Worm (Caenorhabditis elegans) whole organism, L4 larva: Measurements from ENCODE around the gene F43E12.1.

Source experiments
- D1046.2 ChIP-seq: fragments of 200-800 bp; sonication (Bioruptor generic); IDR thresholded peaks from 2 replicates; pipeline ENCODE4 v1.3.6; 2022; ENCODE audit warnings: missing genetic modification characterization, missing compliant biosample characterization
- F37D6.2 ChIP-seq: sonication (generic microtip); optimal IDR thresholded peaks from 2 replicates; lab custom pipeline; 2016; ENCODE audit warnings: mild to moderate bottlenecking, missing genetic modification characterization, missing compliant biosample characterization
- R02D3.7 ChIP-seq: fragments of 150-350 bp; sonication (generic microtip); optimal IDR thresholded peaks from 3 replicates; lab custom pipeline; 2014; ENCODE audit warnings: missing biosample characterization, missing genetic modification characterization
- T26A8.4 ChIP-seq: fragments of 200-800 bp; sonication (Bioruptor generic); IDR thresholded peaks from 2 replicates; pipeline ENCODE4 v1.3.6; 2022; ENCODE audit warnings: missing genetic modification characterization, missing compliant biosample characterization
- aha-1 ChIP-seq: fragments of 150-350 bp; peaks from one replicate; lab custom pipeline; 2014; ENCODE audit warnings: missing biosample characterization, missing genetic modification characterization
- ceh-44 ChIP-seq: fragments of 200-800 bp; sonication (Bioruptor generic); IDR thresholded peaks from 2 replicates; pipeline ENCODE4 v1.3.6; 2022; ENCODE audit warnings: missing genetic modification reagents, missing genetic modification characterization, missing compliant biosample characterization
- ceh-62 ChIP-seq: sonication (generic microtip); optimal IDR thresholded peaks from 2 replicates; lab custom pipeline; 2017; ENCODE audit warnings: missing biosample characterization, missing genetic modification characterization
- ctbp-1 ChIP-seq: fragments of 200-800 bp; sonication (Bioruptor generic); IDR thresholded peaks from 2 replicates; pipeline ENCODE4 v1.3.6; 2022; ENCODE audit warnings: missing genetic modification reagents, missing genetic modification characterization, missing compliant biosample characterization
- daf-19 ChIP-seq: fragments of 200-800 bp; sonication (Bioruptor generic); conservative IDR thresholded peaks from 2 replicates; pipeline ENCODE4 v1.3.6; 2022; ENCODE audit warnings: missing genetic modification characterization, missing compliant biosample characterization
- dmd-8 ChIP-seq: fragments of 200-800 bp; sonication (Bioruptor generic); IDR thresholded peaks from 2 replicates; pipeline ENCODE4 v1.3.6; 2022; ENCODE audit warnings: missing genetic modification characterization, missing compliant biosample characterization
- dmd-9 ChIP-seq: fragments of 200-800 bp; sonication (Bioruptor generic); IDR thresholded peaks from 2 replicates; pipeline ENCODE4 v1.3.6; 2022; ENCODE audit warnings: missing genetic modification reagents, missing genetic modification characterization, missing compliant biosample characterization
- dpl-1 ChIP-seq: fragments of 150-350 bp; optimal IDR thresholded peaks from 2 replicates; lab custom pipeline; 2014; ENCODE audit warnings: missing biosample characterization, missing genetic modification reagents, missing genetic modification characterization
- duxl-1 ChIP-seq: sonication (generic microtip); optimal IDR thresholded peaks from 2 replicates; lab custom pipeline; 2016; ENCODE audit warnings: mild to moderate bottlenecking, missing genetic modification characterization, moderate library complexity, missing compliant biosample characterization; ENCODE audit not compliant: poor library complexity
- egl-43 ChIP-seq: fragments of 200-800 bp; sonication (Bioruptor generic); IDR thresholded peaks from 2 replicates; pipeline ENCODE4 v1.3.6; 2022; ENCODE audit warnings: missing genetic modification reagents, missing genetic modification characterization, missing compliant biosample characterization
- gei-8 ChIP-seq: fragments of 200-800 bp; sonication (Bioruptor generic); optimal IDR thresholded peaks from 2 replicates; lab custom pipeline; 2018; ENCODE audit warnings: mild to moderate bottlenecking, missing genetic modification characterization, missing compliant biosample characterization
- hlh-11 ChIP-seq: fragments of 200-800 bp; sonication (Bioruptor generic); optimal IDR thresholded peaks from 2 replicates; lab custom pipeline; 2018; ENCODE audit warnings: mild to moderate bottlenecking, missing genetic modification characterization, missing compliant biosample characterization
- hlh-30 ChIP-seq: sonication (generic microtip); optimal IDR thresholded peaks from 2 replicates; lab custom pipeline; 2017; ENCODE audit warnings: antibody characterized with exemption, mild to moderate bottlenecking, missing genetic modification characterization, missing compliant biosample characterization; ENCODE audit not compliant: insufficient read depth
- lim-7 ChIP-seq: fragments of 200-800 bp; sonication (Bioruptor generic); IDR thresholded peaks from 2 replicates; pipeline ENCODE4 v1.3.6; 2022; ENCODE audit warnings: missing genetic modification characterization, missing compliant biosample characterization
- lin-29 ChIP-seq: fragments of 200-800 bp; sonication (Bioruptor generic); IDR thresholded peaks from 2 replicates; pipeline ENCODE4 v1.3.6; 2022; ENCODE audit warnings: missing genetic modification reagents, missing genetic modification characterization, missing compliant biosample characterization
- lir-3 ChIP-seq: sonication (generic microtip); optimal IDR thresholded peaks from 2 replicates; lab custom pipeline; 2016; ENCODE audit warnings: mild to moderate bottlenecking, missing genetic modification characterization, missing compliant biosample characterization
- mep-1 ChIP-seq: fragments of 150-350 bp; sonication (generic microtip); optimal IDR thresholded peaks from 3 replicates; lab custom pipeline; 2014; ENCODE audit warnings: missing biosample characterization, missing genetic modification characterization
- nhr-25 ChIP-seq: sonication (generic microtip); optimal IDR thresholded peaks from 2 replicates; lab custom pipeline; 2017; ENCODE audit warnings: missing genetic modification characterization, mild to moderate bottlenecking, missing compliant biosample characterization, antibody characterized with exemption, moderate library complexity, borderline replicate concordance; ENCODE audit not compliant: insufficient read depth
- nhr-41 ChIP-seq: fragments of 200-800 bp; sonication (Bioruptor generic); IDR thresholded peaks from 2 replicates; pipeline ENCODE4 v1.3.6; 2022; ENCODE audit warnings: missing genetic modification reagents, missing genetic modification characterization, missing compliant biosample characterization
- nhr-76 ChIP-seq: fragments of 150-350 bp; optimal IDR thresholded peaks from 2 replicates; lab custom pipeline; 2014; ENCODE audit warnings: missing biosample characterization, missing genetic modification characterization
- pqm-1 ChIP-seq: sonication (generic microtip); optimal IDR thresholded peaks from 2 replicates; lab custom pipeline; 2017; ENCODE audit warnings: missing biosample characterization, missing genetic modification characterization
- rbr-2 ChIP-seq: sonication (generic microtip); optimal IDR thresholded peaks from 2 replicates; lab custom pipeline; 2016; ENCODE audit warnings: missing genotype, missing genetic modification characterization, missing compliant biosample characterization
- saeg-2 ChIP-seq: fragments of 200-800 bp; sonication (Bioruptor generic); IDR thresholded peaks from 2 replicates; pipeline ENCODE4 v1.3.6; 2022; ENCODE audit warnings: missing genetic modification reagents, missing genetic modification characterization, missing compliant biosample characterization
- set-16 ChIP-seq: fragments of 200-800 bp; sonication (Bioruptor generic); IDR thresholded peaks from 2 replicates; pipeline ENCODE4 v1.3.6; 2022; ENCODE audit warnings: missing genetic modification reagents, missing genetic modification characterization, missing compliant biosample characterization
- snpc-1.2 ChIP-seq: fragments of 200-800 bp; sonication (Bioruptor generic); IDR thresholded peaks from 2 replicates; pipeline ENCODE4 v1.3.6; 2022; ENCODE audit warnings: missing genetic modification reagents, missing genetic modification characterization, missing compliant biosample characterization
- unc-130 ChIP-seq: sonication (generic microtip); optimal IDR thresholded peaks from 2 replicates; lab custom pipeline; 2016; ENCODE audit warnings: missing genetic modification reagents, missing genetic modification characterization, missing compliant biosample characterization
- unc-62 ChIP-seq, 3 experiments: fragments of 150-350 bp in 1 of 3; sonication (generic microtip); optimal IDR thresholded peaks in 2 of 3; peaks in 1 of 3; 1 replicate in 1 of 3; 2 replicates in 2 of 3; lab custom pipeline; 2014 to 2017; ENCODE audit warnings: missing biosample characterization in 3 of 3, missing genetic modification characterization in 3 of 3, missing genetic modification reagents in 3 of 3, missing genotype in 1 of 3
- zag-1 ChIP-seq: fragments of 150-350 bp; optimal IDR thresholded peaks from 2 replicates; lab custom pipeline; 2014; ENCODE audit warnings: missing biosample characterization, missing genetic modification characterization
- zfp-3 ChIP-seq: fragments of 200-800 bp; sonication (Bioruptor generic); conservative IDR thresholded peaks from 2 replicates; pipeline ENCODE4 v1.3.6; 2022; ENCODE audit warnings: missing genetic modification reagents, missing genetic modification characterization, missing compliant biosample characterization
- zip-11 ChIP-seq: fragments of 200-800 bp; sonication (Bioruptor generic); IDR thresholded peaks from 2 replicates; pipeline ENCODE4 v1.3.6; 2022; ENCODE audit warnings: missing genetic modification characterization, missing compliant biosample characterization
- ztf-11 ChIP-seq: fragments of 150-350 bp; optimal IDR thresholded peaks from 2 replicates; lab custom pipeline; 2014; ENCODE audit warnings: missing biosample characterization, missing genetic modification characterization

Gene F43E12.1

DNA sequence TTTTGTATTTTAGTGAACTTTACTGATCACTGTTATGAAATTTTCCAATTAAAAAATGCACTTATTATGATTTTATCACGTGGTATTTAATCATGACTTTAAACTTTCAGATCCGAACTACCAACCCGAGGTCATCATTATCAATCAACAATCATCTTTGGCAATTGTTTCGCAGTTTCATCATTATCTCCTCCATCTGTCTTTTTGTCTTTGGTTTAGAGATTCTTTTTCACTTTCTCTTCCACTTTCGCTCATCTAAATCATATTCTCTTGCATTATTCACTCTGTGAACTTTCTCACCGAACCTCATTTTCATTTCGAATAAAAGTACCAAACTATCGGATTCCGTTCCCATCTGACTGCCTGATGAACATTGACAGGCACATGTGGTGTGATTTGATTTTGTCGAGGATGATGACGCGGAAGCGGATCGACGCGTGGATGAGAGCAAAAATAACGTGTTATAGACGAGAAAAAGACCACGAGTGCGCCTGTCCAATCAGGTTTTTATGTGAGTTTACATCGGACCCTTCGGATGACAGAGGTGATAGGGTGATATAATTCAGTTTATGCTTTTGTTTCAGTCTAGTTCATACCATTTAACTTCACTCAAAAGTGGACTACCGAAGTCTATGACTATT, 33.1 kb downstream of the F43E12.1 start (continued):
- no peak for TF ChIP-seq saeg-2 (GFP tag; lab: Robert Waterston, UW)
- TF ChIP-seq dmd-8 = no peak
- TF ChIP-seq daf-19 (GFP tag; lab: Robert Waterston, UW) = no peak
- peak; percentile 44 for TF ChIP-seq hlh-11 (tag; lab: Kevin White, UChicago)
- no peak for TF ChIP-seq lin-29 (GFP tag; lab: Robert Waterston, UW)
- TF ChIP-seq mep-1 (tag; lab: Kevin White, UChicago) = no peak
- TF ChIP-seq pqm-1 (tag; lab: Kevin White, UChicago) = no peak

DNA sequence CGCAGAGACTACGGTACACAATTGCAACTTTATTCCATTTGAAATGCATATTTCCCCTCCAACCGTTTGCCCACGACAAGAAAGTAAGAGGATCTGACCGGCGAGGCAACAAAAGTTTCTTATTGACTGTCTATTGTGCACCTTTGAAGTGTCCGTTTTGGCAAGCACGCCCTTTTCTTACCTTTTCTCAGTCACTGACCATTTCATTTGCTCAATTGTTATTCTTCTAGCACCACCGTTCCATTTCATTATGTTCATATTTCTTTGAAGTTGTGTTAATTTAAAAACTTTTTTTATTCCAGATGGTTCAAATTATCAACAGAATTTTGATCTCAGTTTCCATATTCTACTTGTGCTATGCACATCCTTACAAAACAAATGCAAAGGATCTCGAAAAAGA, 34.0 kb downstream of the F43E12.1 start, which contains the start of gene spp-22:
Gene spp-22 (plus strand): TSS at position 301 of the 400 bp plus-strand sequence.
- no peak for TF ChIP-seq zfp-3 (GFP tag; lab: Robert Waterston, UW)
- TF ChIP-seq ceh-62 (tag; lab: Kevin White, UChicago) = no peak
- TF ChIP-seq unc-62 (GFP tag; optimal IDR thresholded peaks at IDR 0.05 in 1 of 2; lab: Kevin White, UChicago) = no peak
- no peak for TF ChIP-seq unc-62 (tag; optimal IDR thresholded peaks at IDR 0.05; lab: Kevin White, UChicago)
- TF ChIP-seq zip-11 (GFP tag; lab: Robert Waterston, UW) = no peak
- no peak for TF ChIP-seq lir-3 (tag; lab: Kevin White, UChicago)
- no peak for TF ChIP-seq zag-1 (tag; lab: Kevin White, UChicago)
- TF ChIP-seq gei-8 (GFP tag; lab: Kevin White, UChicago) = no peak
- no peak for TF ChIP-seq nhr-41 (GFP tag; lab: Robert Waterston, UW)
- no peak for TF ChIP-seq ztf-11
- TF ChIP-seq R02D3.7 (tag; lab: Kevin White, UChicago) = no peak
- no peak for TF ChIP-seq nhr-76 (tag; lab: Kevin White, UChicago)
- no peak for TF ChIP-seq ceh-44 (GFP tag; lab: Robert Waterston, UW)
- TF ChIP-seq dpl-1 = no peak
- no peak for TF ChIP-seq rbr-2 (tag; lab: Kevin White, UChicago)
- no peak for TF ChIP-seq T26A8.4 (GFP tag; lab: Robert Waterston, UW)

DNA sequence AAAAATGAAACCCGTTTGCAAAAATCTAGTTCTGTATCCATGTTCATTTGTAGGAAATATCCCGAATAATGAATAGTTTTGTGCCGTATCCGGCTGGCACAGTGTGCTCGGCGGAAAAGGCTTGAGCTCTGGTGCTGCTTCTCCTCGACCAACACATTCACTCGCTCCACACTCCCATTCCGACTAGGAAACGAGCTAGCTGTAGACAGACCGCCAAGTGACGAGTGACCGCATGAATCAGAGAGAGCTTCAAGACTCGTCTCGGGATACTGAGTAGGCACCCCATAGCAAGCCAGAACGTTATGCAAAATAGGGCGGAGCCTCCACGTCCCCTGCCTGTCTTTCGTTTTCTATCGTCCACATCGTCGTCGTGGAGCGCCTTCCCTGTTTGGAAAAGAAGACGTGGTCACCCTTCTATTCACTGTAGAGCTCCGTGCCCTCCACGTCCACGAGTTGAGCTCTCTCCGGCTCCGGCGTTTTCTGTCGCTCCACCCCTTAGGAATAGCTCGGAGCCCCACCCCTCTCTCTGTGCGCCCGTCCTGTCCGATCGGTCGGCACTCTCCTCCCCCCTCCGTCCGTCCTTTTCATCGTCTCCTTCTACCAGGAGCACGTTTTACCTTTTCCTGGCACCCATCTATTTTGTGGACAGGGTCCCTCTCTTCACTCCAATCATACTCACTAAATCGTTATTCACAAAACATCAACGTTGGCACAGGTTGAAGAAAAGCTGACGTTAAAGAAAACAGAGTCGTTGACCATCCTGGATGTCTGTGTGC, 40.5 kb downstream of the F43E12.1 start, which contains the start of gene syd-9:
Gene syd-9 (plus strand): TSS at position 394 of the 776 bp plus-strand sequence.
- TF ChIP-seq lim-7 (GFP tag; lab: Robert Waterston, UW) = 0 out of 2 replicates have a peak, but pooled peaks have one; percentile 21
- peak; percentile 45; the same call in 1 of the 2 replicates for TF ChIP-seq egl-43
- peak; percentile 92 for TF ChIP-seq aha-1
- no peak for TF ChIP-seq dpl-1
- no peak for TF ChIP-seq D1046.2
- peak; percentile 19 for TF ChIP-seq hlh-30 (tag; lab: Kevin White, UChicago)
- TF ChIP-seq snpc-1.2 = no peak
- no peak for TF ChIP-seq unc-130 (GFP tag; lab: Kevin White, UChicago)
- peak; percentile 5 for TF ChIP-seq rbr-2 (tag; lab: Kevin White, UChicago)
- 0 out of 2 replicates have a peak, but pooled peaks have one; percentile 23 for TF ChIP-seq ctbp-1 (GFP tag; lab: Robert Waterston, UW)
- peak; percentile 29 for TF ChIP-seq F37D6.2
- TF ChIP-seq set-16 (GFP tag; lab: Robert Waterston, UW) = peak; percentile 95
- TF ChIP-seq, all 104 proteins: peak for 8

DNA sequence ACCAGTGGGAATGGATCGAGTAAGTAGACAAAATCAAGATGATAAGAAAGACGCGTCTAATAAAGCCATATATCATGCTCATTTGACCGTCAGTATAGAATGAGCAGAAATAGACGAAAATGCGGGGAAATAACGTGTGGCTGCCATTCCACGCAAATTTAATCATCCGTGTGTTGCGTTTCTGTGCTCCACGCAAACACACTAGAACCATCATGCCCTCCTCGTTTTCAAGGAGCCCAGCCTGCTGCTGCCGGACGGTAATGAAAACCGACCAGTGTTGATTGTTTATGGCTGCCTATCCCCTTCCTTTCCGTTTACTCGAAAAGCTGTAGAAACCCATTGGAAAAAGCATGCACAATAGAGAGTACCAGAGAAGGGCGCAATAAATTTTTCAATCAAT, 42.8 kb downstream of the F43E12.1 start:
- TF ChIP-seq dmd-9 (GFP tag; lab: Robert Waterston, UW) (no peak), mep-1 (tag; lab: Kevin White, UChicago) (no peak), aha-1 (peak; percentile 29), lin-29 (GFP tag; lab: Robert Waterston, UW) (no peak), duxl-1 (tag; lab: Kevin White, UChicago) (no peak), nhr-25 (tag; lab: Kevin White, UChicago) (no peak)
- TF ChIP-seq, all 104 proteins: peak for 1
